Worm (Caenorhabditis elegans) whole organism, L4 larva: ENCODE results near the gene Y37D8A.8.

ENCODE experiments used
- F26F4.8 ChIP-seq: fragments of 200-800 bp; sonication (Bioruptor generic); conservative IDR thresholded peaks from 2 replicates; pipeline ENCODE4 v1.3.6; 2022; ENCODE audit warnings: missing genetic modification characterization, missing compliant biosample characterization
- R02D3.7 ChIP-seq: fragments of 150-350 bp; sonication (generic microtip); optimal IDR thresholded peaks from 3 replicates; lab custom pipeline; 2014; ENCODE audit warnings: missing biosample characterization, missing genetic modification characterization
- T20F7.1 ChIP-seq: fragments of 200-800 bp; sonication (Bioruptor generic); optimal IDR thresholded peaks from 2 replicates; lab custom pipeline; 2018; ENCODE audit warnings: mild to moderate bottlenecking, missing genetic modification characterization, missing compliant biosample characterization
- T26A8.4 ChIP-seq: fragments of 200-800 bp; sonication (Bioruptor generic); IDR thresholded peaks from 2 replicates; pipeline ENCODE4 v1.3.6; 2022; ENCODE audit warnings: missing genetic modification characterization, missing compliant biosample characterization
- Y75B8A.6 ChIP-seq: fragments of 200-800 bp; sonication (Bioruptor generic); IDR thresholded peaks from 2 replicates; pipeline ENCODE4 v1.3.6; 2022; ENCODE audit warnings: missing genetic modification reagents, missing genetic modification characterization, missing compliant biosample characterization
- ama-1 ChIP-seq: fragments of 150-350 bp; optimal IDR thresholded peaks from 2 replicates; lab custom pipeline; 2014; ENCODE audit warnings: inconsistent platforms, mixed read lengths
- ceh-62 ChIP-seq: sonication (generic microtip); optimal IDR thresholded peaks from 2 replicates; lab custom pipeline; 2017; ENCODE audit warnings: missing biosample characterization, missing genetic modification characterization
- ctbp-1 ChIP-seq: fragments of 200-800 bp; sonication (Bioruptor generic); IDR thresholded peaks from 2 replicates; pipeline ENCODE4 v1.3.6; 2022; ENCODE audit warnings: missing genetic modification reagents, missing genetic modification characterization, missing compliant biosample characterization
- daf-16 ChIP-seq, 3 experiments: sonication (generic microtip); optimal IDR thresholded peaks; 2 replicates each; lab custom pipeline; 2016 to 2017; ENCODE audit warnings: missing genetic modification characterization in 3 of 3, missing genetic modification reagents in 3 of 3, mild to moderate bottlenecking in 2 of 3, missing compliant biosample characterization in 2 of 3, missing biosample characterization in 1 of 3, moderate library complexity in 1 of 3
- daf-8 ChIP-seq: fragments of 200-800 bp; sonication (Bioruptor generic); IDR thresholded peaks from 2 replicates; pipeline ENCODE4 v1.3.6; 2022; ENCODE audit warnings: missing genetic modification characterization, missing compliant biosample characterization
- dmd-6 ChIP-seq: fragments of 200-800 bp; sonication (Bioruptor generic); IDR thresholded peaks from 2 replicates; pipeline ENCODE4 v1.3.6; 2022; ENCODE audit warnings: missing genetic modification reagents, missing genetic modification characterization, missing compliant biosample characterization
- dmd-9 ChIP-seq: fragments of 200-800 bp; sonication (Bioruptor generic); IDR thresholded peaks from 2 replicates; pipeline ENCODE4 v1.3.6; 2022; ENCODE audit warnings: missing genetic modification reagents, missing genetic modification characterization, missing compliant biosample characterization
- duxl-1 ChIP-seq: sonication (generic microtip); optimal IDR thresholded peaks from 2 replicates; lab custom pipeline; 2016; ENCODE audit warnings: mild to moderate bottlenecking, missing genetic modification characterization, moderate library complexity, missing compliant biosample characterization; ENCODE audit not compliant: poor library complexity
- dve-1 ChIP-seq: sonication (generic microtip); optimal IDR thresholded peaks from 2 replicates; lab custom pipeline; 2017; ENCODE audit warnings: antibody characterized with exemption, mild to moderate bottlenecking, missing genetic modification characterization, missing compliant biosample characterization; ENCODE audit not compliant: insufficient read depth
- egl-43 ChIP-seq: fragments of 200-800 bp; sonication (Bioruptor generic); IDR thresholded peaks from 2 replicates; pipeline ENCODE4 v1.3.6; 2022; ENCODE audit warnings: missing genetic modification reagents, missing genetic modification characterization, missing compliant biosample characterization
- gei-8 ChIP-seq: fragments of 200-800 bp; sonication (Bioruptor generic); optimal IDR thresholded peaks from 2 replicates; lab custom pipeline; 2018; ENCODE audit warnings: mild to moderate bottlenecking, missing genetic modification characterization, missing compliant biosample characterization
- hif-1 ChIP-seq, 2 experiments: sonication (generic microtip); optimal IDR thresholded peaks; 2 replicates each; lab custom pipeline; 2016 to 2017; ENCODE audit warnings: missing compliant biosample characterization in 2 of 2, missing genetic modification characterization in 2 of 2, missing genetic modification reagents in 2 of 2, missing genotype in 2 of 2, mild to moderate bottlenecking in 1 of 2
- hlh-11 ChIP-seq: fragments of 200-800 bp; sonication (Bioruptor generic); optimal IDR thresholded peaks from 2 replicates; lab custom pipeline; 2018; ENCODE audit warnings: mild to moderate bottlenecking, missing genetic modification characterization, missing compliant biosample characterization
- hlh-30 ChIP-seq: sonication (generic microtip); optimal IDR thresholded peaks from 2 replicates; lab custom pipeline; 2017; ENCODE audit warnings: antibody characterized with exemption, mild to moderate bottlenecking, missing genetic modification characterization, missing compliant biosample characterization; ENCODE audit not compliant: insufficient read depth
- hmg-1.1 ChIP-seq: fragments of 200-800 bp; sonication (Bioruptor generic); IDR thresholded peaks from 2 replicates; pipeline ENCODE4 v1.3.6; 2022; ENCODE audit warnings: missing genetic modification reagents, missing genetic modification characterization, missing compliant biosample characterization
- lin-29 ChIP-seq: fragments of 200-800 bp; sonication (Bioruptor generic); IDR thresholded peaks from 2 replicates; pipeline ENCODE4 v1.3.6; 2022; ENCODE audit warnings: missing genetic modification reagents, missing genetic modification characterization, missing compliant biosample characterization
- lir-3 ChIP-seq: sonication (generic microtip); optimal IDR thresholded peaks from 2 replicates; lab custom pipeline; 2016; ENCODE audit warnings: mild to moderate bottlenecking, missing genetic modification characterization, missing compliant biosample characterization
- lsy-2 ChIP-seq, 2 experiments: fragments of 150-350 bp in 1 of 2; sonication (generic microtip) in 1 of 2; optimal IDR thresholded peaks; 2 replicates each; lab custom pipeline; 2014 to 2017; ENCODE audit warnings: missing biosample characterization in 2 of 2, missing genetic modification characterization in 2 of 2
- mdl-1 ChIP-seq, 2 experiments: fragments of 150-350 bp in 1 of 2; sonication (generic microtip) in 1 of 2; optimal IDR thresholded peaks; 2 replicates each; lab custom pipeline; 2014 to 2017; ENCODE audit warnings: missing biosample characterization in 2 of 2, missing genetic modification characterization in 2 of 2
- mep-1 ChIP-seq: fragments of 150-350 bp; sonication (generic microtip); optimal IDR thresholded peaks from 3 replicates; lab custom pipeline; 2014; ENCODE audit warnings: missing biosample characterization, missing genetic modification characterization
- mes-2 ChIP-seq: sonication (generic microtip); optimal IDR thresholded peaks from 2 replicates; lab custom pipeline; 2016; ENCODE audit warnings: missing genotype, mild to moderate bottlenecking, missing genetic modification characterization, missing compliant biosample characterization; ENCODE audit not compliant: poor library complexity, severe bottlenecking
- mxl-3 ChIP-seq: fragments of 200-800 bp; sonication (Bioruptor generic); optimal IDR thresholded peaks from 2 replicates; lab custom pipeline; 2018; ENCODE audit warnings: mild to moderate bottlenecking, missing genetic modification characterization, missing compliant biosample characterization
- nhr-111 ChIP-seq: fragments of 200-800 bp; sonication (Bioruptor generic); optimal IDR thresholded peaks from 2 replicates; lab custom pipeline; 2018; ENCODE audit warnings: mild to moderate bottlenecking, missing genetic modification characterization, missing compliant biosample characterization
- nhr-25 ChIP-seq: sonication (generic microtip); optimal IDR thresholded peaks from 2 replicates; lab custom pipeline; 2017; ENCODE audit warnings: missing genetic modification characterization, mild to moderate bottlenecking, missing compliant biosample characterization, antibody characterized with exemption, moderate library complexity, borderline replicate concordance; ENCODE audit not compliant: insufficient read depth
- nhr-28 ChIP-seq: fragments of 150-350 bp; optimal IDR thresholded peaks from 2 replicates; lab custom pipeline; 2014; ENCODE audit warnings: missing biosample characterization, missing genetic modification characterization
- nhr-77 ChIP-seq: fragments of 150-350 bp; optimal IDR thresholded peaks from 2 replicates; lab custom pipeline; 2014; ENCODE audit warnings: missing biosample characterization, missing genetic modification characterization
- pha-4 ChIP-seq, 2 experiments: fragments of 150-350 bp in 1 of 2; fragments of 200-800 bp in 1 of 2; sonication (Bioruptor generic) in 1 of 2; IDR thresholded peaks in 1 of 2; optimal IDR thresholded peaks in 1 of 2; 2 replicates each; pipeline versions ENCODE4 v1.3.6 to Lab custom; 2014 to 2022; ENCODE audit warnings: missing genetic modification characterization in 2 of 2, missing genetic modification reagents in 2 of 2, missing biosample characterization in 1 of 2, missing compliant biosample characterization in 1 of 2
- set-16 ChIP-seq: fragments of 200-800 bp; sonication (Bioruptor generic); IDR thresholded peaks from 2 replicates; pipeline ENCODE4 v1.3.6; 2022; ENCODE audit warnings: missing genetic modification reagents, missing genetic modification characterization, missing compliant biosample characterization
- skn-1 ChIP-seq: fragments of 150-350 bp; optimal IDR thresholded peaks from 2 replicates; lab custom pipeline; 2014; ENCODE audit warnings: missing biosample characterization, missing genetic modification characterization
- tra-1 ChIP-seq: fragments of 200-800 bp; sonication (Bioruptor generic); IDR thresholded peaks from 2 replicates; pipeline ENCODE4 v1.3.6; 2022; ENCODE audit warnings: missing genetic modification reagents, missing genetic modification characterization, missing compliant biosample characterization

The Y37D8A.8 gene

DNA sequence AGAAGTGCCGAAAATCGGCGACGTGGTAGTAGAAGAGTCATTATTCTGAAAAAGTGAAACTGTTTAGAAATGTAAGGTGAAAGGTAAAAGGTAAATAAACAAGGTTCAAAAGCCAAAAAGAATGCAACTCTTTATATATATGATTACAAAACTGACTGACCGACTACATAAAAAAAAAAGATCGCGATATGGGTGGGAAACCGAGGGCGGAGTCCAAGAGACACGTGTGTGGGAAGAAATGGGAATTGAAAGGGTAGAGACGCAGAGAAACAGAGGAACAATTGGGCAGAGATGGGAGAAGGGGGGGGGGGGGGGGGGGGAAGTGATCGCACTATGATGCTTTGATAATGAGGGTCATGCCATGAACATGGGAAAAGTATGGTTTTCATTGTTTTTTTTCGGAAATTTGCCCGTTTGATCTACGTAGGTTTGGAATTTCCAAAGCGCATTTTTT is 25.8 kb upstream of the Y37D8A.8 start, which contains the start of gene Y37D8A.4:
Gene Y37D8A.4 (minus strand): TSS at position 51 of the 454 bp plus-strand sequence.
- TF ChIP-seq hlh-11 (tag; lab: Kevin White, UChicago) (peak; percentile 91), duxl-1 (tag; lab: Kevin White, UChicago) (no peak), ctbp-1 (GFP tag; lab: Robert Waterston, UW) (no peak), hif-1 (tag; optimal IDR thresholded peaks at IDR 0.05; lab: Kevin White, UChicago) (peak in 1 of 2 experiments; percentile 42), nhr-25 (tag; lab: Kevin White, UChicago) (no peak), T26A8.4 (no peak), mxl-3 (GFP tag; lab: Kevin White, UChicago) (peak; percentile 98), nhr-77 (tag; lab: Kevin White, UChicago) (peak; percentile 68), nhr-111 (no peak), mdl-1 (tag; optimal IDR thresholded peaks at IDR 0.05; lab: Kevin White, UChicago) (peak; percentile 86 to 92), daf-8 (GFP tag; lab: Robert Waterston, UW) (no peak), dmd-6 (peak; percentile 87), set-16 (GFP tag; lab: Robert Waterston, UW) (peak; percentile 45; the same call in 1 of the 2 replicates), mep-1 (peak; percentile 47), mes-2 (tag; lab: Kevin White, UChicago) (peak; percentile 29), dve-1 (tag; lab: Kevin White, UChicago) (peak; percentile 74), Y75B8A.6 (GFP tag; lab: Robert Waterston, UW) (no peak), ceh-62 (tag; lab: Kevin White, UChicago) (no peak), lir-3 (no peak), daf-16 (GFP tag; optimal IDR thresholded peaks at IDR 0.05; lab: Kevin White, UChicago) (no peak), daf-16 (tag; optimal IDR thresholded peaks at IDR 0.05; lab: Kevin White, UChicago) (peak; percentile 45), lsy-2 (tag; optimal IDR thresholded peaks at IDR 0.05; lab: Kevin White, UChicago) (peak in 1 of 2 experiments; percentile 32), ama-1 (lab: Kevin White, UChicago) (no peak), R02D3.7 (no peak), hmg-1.1 (GFP tag; lab: Robert Waterston, UW) (peak; percentile 39; the same call in 1 of the 2 replicates), pha-4 (GFP tag; IDR thresholded peaks at IDR 0.05; lab: Robert Waterston, UW) (peak; percentile 49; the same call in 1 of the 2 replicates), pha-4 (tag; optimal IDR thresholded peaks at IDR 0.05; lab: Kevin White, UChicago) (no peak), hlh-30 (tag; lab: Kevin White, UChicago) (peak; percentile 86), skn-1 (no peak), F26F4.8 (GFP tag; lab: Robert Waterston, UW) (no peak), nhr-28 (tag; lab: Kevin White, UChicago) (peak; percentile 75), lin-29 (GFP tag; lab: Robert Waterston, UW) (no peak), egl-43 (GFP tag; lab: Robert Waterston, UW) (no peak), T20F7.1 (peak; percentile 24), tra-1 (0 out of 2 replicates have a peak, but pooled peaks have one; percentile 21)

ce11 chrIII:12840204-12840603 is 24.5 kb upstream of the Y37D8A.8 start:
- TF ChIP-seq gei-8 (GFP tag; lab: Kevin White, UChicago) (no peak), hlh-30 (tag; lab: Kevin White, UChicago) (no peak), nhr-28 (tag; lab: Kevin White, UChicago) (no peak), daf-8 (GFP tag; lab: Robert Waterston, UW) (no peak), dmd-9 (GFP tag; lab: Robert Waterston, UW) (no peak), T20F7.1 (no peak)
